Worm (Caenorhabditis elegans) whole organism, young adult: ENCODE data around the gene E04F6.15.

Experiments
- B0019.2 ChIP-seq: fragments of 200-800 bp; sonication (Bioruptor generic); conservative IDR thresholded peaks from 2 replicates; pipeline ENCODE4 v1.3.6; 2022; ENCODE audit warnings: missing genetic modification reagents, missing genetic modification characterization, missing compliant biosample characterization
- B0261.1 ChIP-seq: sonication (generic microtip); optimal IDR thresholded peaks from 2 replicates; lab custom pipeline; 2016; ENCODE audit warnings: mild to moderate bottlenecking, missing genetic modification characterization, moderate library complexity, missing compliant biosample characterization
- C06A6.2 ChIP-seq: fragments of 200-800 bp; sonication (Bioruptor generic); conservative IDR thresholded peaks from 2 replicates; pipeline ENCODE4 v1.3.6; 2022; ENCODE audit warnings: missing genetic modification characterization, missing compliant biosample characterization
- F52B5.7 ChIP-seq: sonication (generic microtip); optimal IDR thresholded peaks from 2 replicates; lab custom pipeline; 2016; ENCODE audit warnings: mild to moderate bottlenecking, missing genetic modification characterization, missing compliant biosample characterization
- F57C9.4 ChIP-seq: sonication (generic microtip); optimal IDR thresholded peaks from 2 replicates; lab custom pipeline; 2017; ENCODE audit warnings: mild to moderate bottlenecking, missing genetic modification characterization, missing compliant biosample characterization
- K11D2.4 ChIP-seq: fragments of 200-800 bp; sonication (Bioruptor generic); IDR thresholded peaks from 2 replicates; pipeline ENCODE4 v1.3.6; 2022; ENCODE audit warnings: missing genetic modification reagents, missing genetic modification characterization, missing compliant biosample characterization
- K12H6.12 ChIP-seq: fragments of 200-800 bp; sonication (Bioruptor generic); optimal IDR thresholded peaks from 2 replicates; lab custom pipeline; 2018; ENCODE audit warnings: mild to moderate bottlenecking, missing genetic modification characterization, missing compliant biosample characterization
- T26A5.8 ChIP-seq: sonication (generic microtip); optimal IDR thresholded peaks from 2 replicates; lab custom pipeline; 2016; ENCODE audit warnings: missing genetic modification characterization, missing compliant biosample characterization
- Y53F4B.3 ChIP-seq: fragments of 200-800 bp; sonication (Bioruptor generic); IDR thresholded peaks from 2 replicates; pipeline ENCODE4 v1.3.6; 2022; ENCODE audit warnings: missing genetic modification reagents, missing genetic modification characterization, missing compliant biosample characterization
- akir-1 ChIP-seq: fragments of 200-800 bp; sonication (Bioruptor generic); optimal IDR thresholded peaks from 2 replicates; lab custom pipeline; 2018; ENCODE audit warnings: mild to moderate bottlenecking, missing genetic modification characterization, moderate library complexity, missing compliant biosample characterization
- ccch-3 ChIP-seq: fragments of 200-800 bp; sonication (Bioruptor generic); optimal IDR thresholded peaks from 2 replicates; lab custom pipeline; 2018; ENCODE audit warnings: mild to moderate bottlenecking, missing genetic modification characterization, missing compliant biosample characterization
- ceh-100 ChIP-seq: fragments of 200-800 bp; sonication (Bioruptor generic); IDR thresholded peaks from 2 replicates; pipeline ENCODE4 v1.3.6; 2022; ENCODE audit warnings: missing genetic modification reagents, missing genetic modification characterization, missing compliant biosample characterization
- ceh-40 ChIP-seq: fragments of 200-800 bp; sonication (Bioruptor generic); IDR thresholded peaks from 2 replicates; pipeline ENCODE4 v1.3.6; 2022; ENCODE audit warnings: missing genetic modification characterization, missing compliant biosample characterization
- dpl-1 ChIP-seq: fragments of 150-350 bp; optimal IDR thresholded peaks from 2 replicates; lab custom pipeline; 2014; ENCODE audit warnings: missing biosample characterization, missing genetic modification reagents, missing genetic modification characterization
- egl-44 ChIP-seq: fragments of 200-800 bp; sonication (Bioruptor generic); IDR thresholded peaks from 2 replicates; pipeline ENCODE4 v1.3.6; 2022; ENCODE audit warnings: missing genetic modification reagents, missing genetic modification characterization, missing compliant biosample characterization
- egrh-3 ChIP-seq: fragments of 200-800 bp; sonication (Bioruptor generic); IDR thresholded peaks from 2 replicates; pipeline ENCODE4 v1.3.6; 2022; ENCODE audit warnings: missing genetic modification reagents, missing genetic modification characterization, missing compliant biosample characterization
- ekl-4 ChIP-seq: fragments of 200-800 bp; sonication (Bioruptor generic); IDR thresholded peaks from 2 replicates; pipeline ENCODE4 v1.3.6; 2022; ENCODE audit warnings: missing genetic modification reagents, missing genetic modification characterization, missing compliant biosample characterization
- gei-17 ChIP-seq: fragments of 200-800 bp; sonication (Bioruptor generic); optimal IDR thresholded peaks from 2 replicates; lab custom pipeline; 2018; ENCODE audit warnings: mild to moderate bottlenecking, missing genetic modification characterization, missing compliant biosample characterization
- him-1 ChIP-seq: sonication (generic microtip); optimal IDR thresholded peaks from 2 replicates; lab custom pipeline; 2016; ENCODE audit warnings: missing genotype, missing genetic modification reagents, missing genetic modification characterization, missing compliant biosample characterization
- hlh-26 ChIP-seq: fragments of 200-800 bp; sonication (Bioruptor generic); conservative IDR thresholded peaks from 2 replicates; pipeline ENCODE4 v1.3.6; 2022; ENCODE audit warnings: missing genetic modification reagents, missing genetic modification characterization, missing compliant biosample characterization
- hrde-1 ChIP-seq: sonication (generic microtip); optimal IDR thresholded peaks from 2 replicates; lab custom pipeline; 2016; ENCODE audit warnings: missing genetic modification characterization, mild to moderate bottlenecking, missing compliant biosample characterization, moderate library complexity, missing genotype, missing genetic modification reagents, borderline replicate concordance
- lin-26 ChIP-seq: fragments of 200-800 bp; sonication (Bioruptor generic); IDR thresholded peaks from 2 replicates; pipeline ENCODE4 v1.3.6; 2022; ENCODE audit warnings: missing genetic modification reagents, missing genetic modification characterization, missing compliant biosample characterization
- mxl-1 ChIP-seq: sonication (generic microtip); optimal IDR thresholded peaks from 2 replicates; lab custom pipeline; 2016; ENCODE audit warnings: missing genetic modification characterization, missing compliant biosample characterization
- nhr-179 ChIP-seq: sonication (generic microtip); optimal IDR thresholded peaks from 2 replicates; lab custom pipeline; 2016; ENCODE audit warnings: mild to moderate bottlenecking, missing genetic modification characterization, missing compliant biosample characterization
- nhr-80 ChIP-seq: sonication (generic microtip); optimal IDR thresholded peaks from 2 replicates; lab custom pipeline; 2016; ENCODE audit warnings: missing genetic modification characterization, missing compliant biosample characterization
- pha-4 ChIP-seq: fragments of 150-350 bp; sonication (generic microtip); optimal IDR thresholded peaks from 2 replicates; lab custom pipeline; 2014; ENCODE audit warnings: missing biosample characterization, missing genetic modification reagents, missing genetic modification characterization
- sdz-38 ChIP-seq: sonication (generic microtip); optimal IDR thresholded peaks from 2 replicates; lab custom pipeline; 2016; ENCODE audit warnings: missing genotype, missing genetic modification characterization, missing compliant biosample characterization
- snpc-1.1 ChIP-seq: sonication (generic microtip); optimal IDR thresholded peaks from 2 replicates; lab custom pipeline; 2017; ENCODE audit warnings: missing genetic modification characterization, mild to moderate bottlenecking, missing compliant biosample characterization, antibody characterized with exemption, moderate library complexity, missing genotype, missing genetic modification reagents; ENCODE audit not compliant: insufficient read depth
- tbx-9 ChIP-seq: sonication (generic microtip); optimal IDR thresholded peaks from 2 replicates; lab custom pipeline; 2016; ENCODE audit warnings: borderline replicate concordance, missing genetic modification characterization, inconsistent platforms, missing compliant biosample characterization
- ztf-22 ChIP-seq: fragments of 200-800 bp; sonication (Bioruptor generic); optimal IDR thresholded peaks from 2 replicates; lab custom pipeline; 2018; ENCODE audit warnings: mild to moderate bottlenecking, missing genetic modification characterization, moderate library complexity, missing compliant biosample characterization

The E04F6.15 gene

ce11 chrII:7211280-7211679 lies 1.2 kb upstream of the E04F6.15 start, which contains the start of gene E04F6.8:
TSS of gene E04F6.8 (minus strand) at chrII:7211380.
- TF ChIP-seq T26A5.8 (tag; lab: Kevin White, UChicago) (no peak), hrde-1 (tag; lab: Kevin White, UChicago) (no peak), B0261.1 (no peak), ekl-4 (GFP tag; lab: Robert Waterston, UW) (no peak), hlh-26 (GFP tag; lab: Robert Waterston, UW) (no peak)

ce11 chrII:7208184-7208583 lies 1.9 kb downstream of the E04F6.15 start, which contains the start of gene dhs-7:
TSS of gene dhs-7 (minus strand) at chrII:7208460.
- no peak for TF ChIP-seq him-1 (tag; lab: Kevin White, UChicago)
- peak; percentile 25 for TF ChIP-seq nhr-80 (tag; lab: Kevin White, UChicago)
- no peak for TF ChIP-seq tbx-9
- TF ChIP-seq, all 124 proteins: peak for 1

ce11 chrII:7207649-7208048 lies 2.4 kb downstream of the E04F6.15 start:
- TF ChIP-seq K11D2.4 (no peak), mxl-1 (no peak), F57C9.4 (no peak), ceh-40 (no peak)

ce11 chrII:7205388-7205787 lies 4.7 kb downstream of the E04F6.15 start, which contains the start of gene srd-59:
TSS of gene srd-59 (plus strand) at chrII:7205688.
- no peak for TF ChIP-seq egl-44 (GFP tag; lab: Robert Waterston, UW)
- TF ChIP-seq F52B5.7 (tag; lab: Kevin White, UChicago) = no peak
- no peak for TF ChIP-seq akir-1

- TF ChIP-seq snpc-1.1 (tag; lab: Kevin White, UChicago) (no peak), C06A6.2 (GFP tag; lab: Robert Waterston, UW) (no peak), ztf-22 (no peak), B0019.2 (GFP tag; lab: Robert Waterston, UW) (no peak), egrh-3 (no peak)
- TF ChIP-seq, all 124 proteins: peak for 0
These were observed 5.1 kb downstream of the E04F6.15 start, which contains the start of gene srd-58 for ce11 chrII:7204951-7205350. TSS of gene srd-58 (minus strand) at chrII:7205051.

ce11 chrII:7203110-7203509 lies 7.0 kb downstream of the E04F6.15 start, which contains the start of gene srd-56:
TSS of gene srd-56 (minus strand) at chrII:7203210.
- TF ChIP-seq dpl-1 (GFP tag; lab: Kevin White, UChicago) (no peak), nhr-179 (tag; lab: Kevin White, UChicago) (no peak), B0261.1 (no peak), Y53F4B.3 (no peak), gei-17 (GFP tag; lab: Kevin White, UChicago) (no peak), pha-4 (tag; lab: Kevin White, UChicago) (no peak), tbx-9 (no peak), K12H6.12 (tag; lab: Kevin White, UChicago) (no peak), lin-26 (GFP tag; lab: Robert Waterston, UW) (no peak), ccch-3 (GFP tag; lab: Kevin White, UChicago) (no peak), sdz-38 (tag; lab: Kevin White, UChicago) (no peak), ceh-100 (no peak), ceh-40 (no peak)
